1 fruit fly cellular context compared by ENCODE assay signal in the genomic region with DNA sequence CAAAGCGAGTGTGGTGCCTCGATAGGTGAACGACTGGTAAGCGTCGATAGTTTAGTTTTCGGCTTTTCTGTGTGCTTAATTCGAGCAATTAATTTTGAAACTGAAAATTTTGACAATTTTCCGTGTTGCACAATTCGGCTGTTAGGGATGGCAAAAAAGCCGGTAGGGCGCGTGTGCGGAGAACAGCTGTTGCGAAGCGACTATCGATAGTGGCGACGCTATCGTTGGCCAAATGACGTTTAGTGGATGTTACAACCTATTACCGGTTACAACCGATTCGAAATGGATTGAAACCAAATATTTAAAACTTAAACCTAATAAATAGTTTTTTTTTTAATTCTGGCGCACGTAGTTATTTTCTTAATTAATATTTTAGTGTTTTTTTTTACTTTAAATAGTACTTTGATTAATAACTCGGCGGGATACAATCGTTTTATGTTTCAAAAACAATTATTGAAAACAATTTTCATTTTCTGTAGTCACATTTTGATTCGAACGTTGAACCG.
TF ChIP-seq lines count a peak whose summit lies in the region.

TSS of gene mEFTs (minus strand) at position 161 of the 506 bp plus-strand sequence.
TSS of gene Dhc36C (plus strand) at position 456 of the 506 bp plus-strand sequence.

TF ChIP-seq in whole organism, embryonic, 481 proteins besides CTCF, POLR2A, EP300 and RAD21 (continued from another document):
- TF ChIP-seq CG14860 (GFP tag; IDR thresholded peaks at IDR 0.05; lab: Robert Waterston, UW; ENCODE audit: partially characterized antibody), result peak; percentile 72
- TF ChIP-seq CG7372 (GFP tag; IDR thresholded peaks at IDR 0.05; lab: Robert Waterston, UW), result no peak
- TF ChIP-seq amos (GFP tag; IDR thresholded peaks at IDR 0.05; lab: Robert Waterston, UW; ENCODE audit: partially characterized antibody), result peak; percentile 92
- no peak for TF ChIP-seq oc (tag; optimal IDR thresholded peaks at IDR 0.05; lab: Kevin White, UChicago)
- TF ChIP-seq dm (GFP tag; optimal IDR thresholded peaks at IDR 0.05; lab: Kevin White, UChicago), result peak; percentile 70
- TF ChIP-seq E2f1 (GFP tag; IDR thresholded peaks at IDR 0.05; lab: Robert Waterston, UW), result no peak
- no peak for TF ChIP-seq CG18764 (GFP tag; optimal IDR thresholded peaks at IDR 0.05; lab: Kevin White, UChicago)
- TF ChIP-seq nerfin-1 (tag; optimal IDR thresholded peaks at IDR 0.05; lab: Kevin White, UChicago), result peak; percentile 25
- 0 out of 2 replicates have a peak, but pooled peaks have one; percentile 11 for TF ChIP-seq CG9932 (GFP tag; IDR thresholded peaks at IDR 0.05; lab: Robert Waterston, UW)
- no peak for TF ChIP-seq run (tag; optimal IDR thresholded peaks at IDR 0.05; lab: Kevin White, UChicago)
- peak; percentile 90 for TF ChIP-seq CG6791 (GFP tag; IDR thresholded peaks at IDR 0.05; lab: Robert Waterston, UW; ENCODE audit: partially characterized antibody)
- TF ChIP-seq Xbp1 (GFP tag; optimal IDR thresholded peaks at IDR 0.05; lab: Kevin White, UChicago), result no peak
- TF ChIP-seq Nf-YA (GFP tag; IDR thresholded peaks at IDR 0.05; lab: Robert Waterston, UW), result no peak
- TF ChIP-seq hkb (optimal IDR thresholded peaks at IDR 0.05; lab: Kevin White, UChicago), result no peak
- peak; percentile 21; the same call in 1 of the 2 replicates for TF ChIP-seq hkb (GFP tag; IDR thresholded peaks at IDR 0.05; lab: Robert Waterston, UW)
- no peak for TF ChIP-seq repo (GFP tag; optimal IDR thresholded peaks at IDR 0.05; lab: Kevin White, UChicago)
- TF ChIP-seq CG18619 (GFP tag; optimal IDR thresholded peaks at IDR 0.05; lab: Kevin White, UChicago), result no peak
- TF ChIP-seq CG3407 (GFP tag; optimal IDR thresholded peaks at IDR 0.05; lab: Kevin White, UChicago), result no peak
- TF ChIP-seq CG8290 (GFP tag; optimal IDR thresholded peaks at IDR 0.05; lab: Kevin White, UChicago), result no peak
- TF ChIP-seq CG8290 (tag; optimal IDR thresholded peaks at IDR 0.05; lab: Kevin White, UChicago), result peak in 1 of 2 experiments; percentile 40
- no peak for TF ChIP-seq fd64A (GFP tag; optimal IDR thresholded peaks at IDR 0.05; lab: Kevin White, UChicago)
- no peak for TF ChIP-seq CG14014 (GFP tag; IDR thresholded peaks at IDR 0.05; lab: Robert Waterston, UW)
- TF ChIP-seq CG17361 (GFP tag; IDR thresholded peaks at IDR 0.05; lab: Robert Waterston, UW), result no peak
- TF ChIP-seq sisA (GFP tag; IDR thresholded peaks at IDR 0.05; lab: Robert Waterston, UW), result no peak
- TF ChIP-seq CG9437 (GFP tag; optimal IDR thresholded peaks at IDR 0.05; lab: Kevin White, UChicago), result peak; percentile 13
- no peak for TF ChIP-seq tin (GFP tag; optimal IDR thresholded peaks at IDR 0.05; lab: Kevin White, UChicago)
- TF ChIP-seq zen2 (GFP tag; IDR thresholded peaks at IDR 0.05; lab: Robert Waterston, UW; ENCODE audit: partially characterized antibody), result peak; percentile 82; the same call in 2 of the 3 replicates
- TF ChIP-seq CG16863 (GFP tag; optimal IDR thresholded peaks at IDR 0.05; lab: Kevin White, UChicago), result no peak
- no peak for TF ChIP-seq NC2β (GFP tag; optimal IDR thresholded peaks at IDR 0.05; lab: Kevin White, UChicago)
- TF ChIP-seq chif (GFP tag; optimal IDR thresholded peaks at IDR 0.05; lab: Kevin White, UChicago), result no peak
- TF ChIP-seq nmo (GFP tag; optimal IDR thresholded peaks at IDR 0.05; lab: Kevin White, UChicago), result peak; percentile 42
- peak; percentile 87 for TF ChIP-seq knrl (GFP tag; IDR thresholded peaks at IDR 0.05; lab: Robert Waterston, UW; ENCODE audit: partially characterized antibody)
- TF ChIP-seq sob (GFP tag; IDR thresholded peaks at IDR 0.05; lab: Robert Waterston, UW), result peak; percentile 27; the same call in 1 of the 2 replicates
- no peak for TF ChIP-seq CG17802 (tag; optimal IDR thresholded peaks at IDR 0.05; lab: Kevin White, UChicago)
- peak; percentile 28 for TF ChIP-seq CG11504 (tag; optimal IDR thresholded peaks at IDR 0.05; lab: Kevin White, UChicago)
- TF ChIP-seq Asciz (GFP tag; optimal IDR thresholded peaks at IDR 0.05; lab: Kevin White, UChicago), result no peak
- no peak for TF ChIP-seq Ptx1 (GFP tag; IDR thresholded peaks at IDR 0.05; lab: Robert Waterston, UW)
- no peak for TF ChIP-seq CG12942 (GFP tag; optimal IDR thresholded peaks at IDR 0.05; lab: Kevin White, UChicago)
- peak; percentile 60 for TF ChIP-seq hbn (GFP tag; IDR thresholded peaks at IDR 0.05; lab: Robert Waterston, UW; ENCODE audit: partially characterized antibody)
- no peak for TF ChIP-seq br (optimal IDR thresholded peaks at IDR 0.05; lab: Kevin White, UChicago)
- TF ChIP-seq HmgD (GFP tag; optimal IDR thresholded peaks at IDR 0.05; lab: Kevin White, UChicago), result peak; percentile 15
- peak; percentile 87 for TF ChIP-seq CG10267 (tag; optimal IDR thresholded peaks at IDR 0.05; lab: Kevin White, UChicago)
- peak; percentile 81 for TF ChIP-seq inv (GFP tag; IDR thresholded peaks at IDR 0.05; lab: Robert Waterston, UW; ENCODE audit: partially characterized antibody)
- no peak for TF ChIP-seq Hand (GFP tag; optimal IDR thresholded peaks at IDR 0.05; lab: Kevin White, UChicago)
- no peak for TF ChIP-seq Oaz (GFP tag; IDR thresholded peaks at IDR 0.05; lab: Robert Waterston, UW)
- no peak for TF ChIP-seq crol (GFP tag; IDR thresholded peaks at IDR 0.05; lab: Robert Waterston, UW)
- no peak for TF ChIP-seq CG6254 (GFP tag; optimal IDR thresholded peaks at IDR 0.05; lab: Kevin White, UChicago)
- TF ChIP-seq CG7928 (GFP tag; optimal IDR thresholded peaks at IDR 0.05; lab: Kevin White, UChicago), result no peak
- TF ChIP-seq MBD-R2 (GFP tag; IDR thresholded peaks at IDR 0.05; lab: Robert Waterston, UW), result peak; percentile 91
- TF ChIP-seq CG1603 (tag; optimal IDR thresholded peaks at IDR 0.05; lab: Kevin White, UChicago), result peak; percentile 60
- TF ChIP-seq NFAT (GFP tag; IDR thresholded peaks at IDR 0.05; lab: Robert Waterston, UW), result no peak
- TF ChIP-seq CG2712 (tag; optimal IDR thresholded peaks at IDR 0.05; lab: Kevin White, UChicago), result no peak
- no peak for TF ChIP-seq CkIIα-i1 (GFP tag; IDR thresholded peaks at IDR 0.05; lab: Robert Waterston, UW)
- peak; percentile 75 for TF ChIP-seq pita (GFP tag; optimal IDR thresholded peaks at IDR 0.05; lab: Kevin White, UChicago)
- no peak for TF ChIP-seq Deaf1 (tag; optimal IDR thresholded peaks at IDR 0.05; lab: Kevin White, UChicago)
- no peak for TF ChIP-seq Chrac-16 (GFP tag; optimal IDR thresholded peaks at IDR 0.05; lab: Kevin White, UChicago)
- no peak for TF ChIP-seq Lim3 (GFP tag; IDR thresholded peaks at IDR 0.05; lab: Robert Waterston, UW)
- peak; percentile 77 for TF ChIP-seq CG15479 (GFP tag; optimal IDR thresholded peaks at IDR 0.05; lab: Kevin White, UChicago)
- no peak for TF ChIP-seq Tbp (GFP tag; optimal IDR thresholded peaks at IDR 0.05; lab: Kevin White, UChicago)
- peak; percentile 51 for TF ChIP-seq trem (tag; optimal IDR thresholded peaks at IDR 0.05; lab: Kevin White, UChicago)
- no peak for TF ChIP-seq prd (optimal IDR thresholded peaks at IDR 0.05; lab: Kevin White, UChicago)
- no peak for TF ChIP-seq prd (GFP tag; IDR thresholded peaks at IDR 0.05; lab: Robert Waterston, UW)
- no peak for TF ChIP-seq cad (GFP tag; optimal IDR thresholded peaks at IDR 0.05; lab: Kevin White, UChicago)
- TF ChIP-seq ato (GFP tag; IDR thresholded peaks at IDR 0.05; lab: Robert Waterston, UW; ENCODE audit: partially characterized antibody), result peak; percentile 65
- TF ChIP-seq B-H2 (GFP tag; optimal IDR thresholded peaks at IDR 0.05; lab: Kevin White, UChicago), result no peak
- TF ChIP-seq Hmx (GFP tag; optimal IDR thresholded peaks at IDR 0.05; lab: Kevin White, UChicago), result no peak
- peak; percentile 86 for TF ChIP-seq E2f2 (GFP tag; IDR thresholded peaks at IDR 0.05; lab: Robert Waterston, UW)
- TF ChIP-seq phol (tag; optimal IDR thresholded peaks at IDR 0.05; lab: Kevin White, UChicago), result peak; percentile 56
- TF ChIP-seq ftz-f1 (GFP tag; optimal IDR thresholded peaks at IDR 0.05; lab: Kevin White, UChicago), result no peak
- no peak for TF ChIP-seq CG10274 (GFP tag; optimal IDR thresholded peaks at IDR 0.05; lab: Kevin White, UChicago)
- no peak for TF ChIP-seq CG34376 (GFP tag; optimal IDR thresholded peaks at IDR 0.05; lab: Kevin White, UChicago)
- TF ChIP-seq CG3065 (GFP tag; optimal IDR thresholded peaks at IDR 0.05; lab: Kevin White, UChicago), result no peak
- TF ChIP-seq CG6854 (GFP tag; optimal IDR thresholded peaks at IDR 0.05; lab: Kevin White, UChicago), result no peak
- no peak for TF ChIP-seq CG18262 (tag; optimal IDR thresholded peaks at IDR 0.05; lab: Kevin White, UChicago)
- TF ChIP-seq bab2 (GFP tag; optimal IDR thresholded peaks at IDR 0.05; lab: Kevin White, UChicago), result no peak
- TF ChIP-seq sna (GFP tag; IDR thresholded peaks at IDR 0.05; lab: Robert Waterston, UW; ENCODE audit: partially characterized antibody), result peak; percentile 75
- TF ChIP-seq sug (tag; optimal IDR thresholded peaks at IDR 0.05; lab: Kevin White, UChicago), result no peak
- TF ChIP-seq ranshi (GFP tag; IDR thresholded peaks at IDR 0.05; lab: Robert Waterston, UW), result no peak
- no peak for TF ChIP-seq CG12219 (GFP tag; optimal IDR thresholded peaks at IDR 0.05; lab: Kevin White, UChicago)
- TF ChIP-seq HLH54F (GFP tag; optimal IDR thresholded peaks at IDR 0.05; lab: Kevin White, UChicago), result no peak
- TF ChIP-seq Bgb (GFP tag; IDR thresholded peaks at IDR 0.05; lab: Robert Waterston, UW; ENCODE audit: partially characterized antibody), result peak; percentile 92
- TF ChIP-seq CG33557 (GFP tag; optimal IDR thresholded peaks at IDR 0.05; lab: Kevin White, UChicago), result no peak
- no peak for TF ChIP-seq dati (GFP tag; IDR thresholded peaks at IDR 0.05; lab: Robert Waterston, UW)
- no peak for TF ChIP-seq CG8924 (tag; optimal IDR thresholded peaks at IDR 0.05; lab: Kevin White, UChicago)
- peak; percentile 70 for TF ChIP-seq Max (GFP tag; optimal IDR thresholded peaks at IDR 0.05; lab: Kevin White, UChicago)
- peak; percentile 46 for TF ChIP-seq CG14710 (tag; optimal IDR thresholded peaks at IDR 0.05; lab: Kevin White, UChicago)
- no peak for TF ChIP-seq ken (GFP tag; IDR thresholded peaks at IDR 0.05; lab: Robert Waterston, UW)
- no peak for TF ChIP-seq CG2202 (tag; optimal IDR thresholded peaks at IDR 0.05; lab: Kevin White, UChicago)
- no peak for TF ChIP-seq dimm (GFP tag; IDR thresholded peaks at IDR 0.05; lab: Robert Waterston, UW)
- TF ChIP-seq Opbp (GFP tag; IDR thresholded peaks at IDR 0.05; lab: Robert Waterston, UW; ENCODE audit: partially characterized antibody), result peak; percentile 95
- TF ChIP-seq Hr39 (optimal IDR thresholded peaks at IDR 0.05; lab: Kevin White, UChicago), result no peak
- no peak for TF ChIP-seq CG18599 (GFP tag; optimal IDR thresholded peaks at IDR 0.05; lab: Kevin White, UChicago)
- no peak for TF ChIP-seq CG17612 (GFP tag; IDR thresholded peaks at IDR 0.05; lab: Robert Waterston, UW)
- TF ChIP-seq CG11085 (GFP tag; IDR thresholded peaks at IDR 0.05; lab: Robert Waterston, UW), result no peak
- no peak for TF ChIP-seq lmd (GFP tag; IDR thresholded peaks at IDR 0.05; lab: Robert Waterston, UW)
- TF ChIP-seq CG17829 (tag; optimal IDR thresholded peaks at IDR 0.05; lab: Kevin White, UChicago), result peak; percentile 8
- peak; percentile 58 for TF ChIP-seq Lhr (GFP tag; optimal IDR thresholded peaks at IDR 0.05; lab: Kevin White, UChicago)
- peak; percentile 40 for TF ChIP-seq Sin3A (optimal IDR thresholded peaks at IDR 0.05; lab: Kevin White, UChicago)
- no peak for TF ChIP-seq psq (GFP tag; optimal IDR thresholded peaks at IDR 0.05; lab: Kevin White, UChicago)
- TF ChIP-seq Oli (tag; optimal IDR thresholded peaks at IDR 0.05; lab: Kevin White, UChicago), result no peak
- no peak for TF ChIP-seq CG4282 (GFP tag; optimal IDR thresholded peaks at IDR 0.05; lab: Kevin White, UChicago)
- no peak for TF ChIP-seq dan (GFP tag; IDR thresholded peaks at IDR 0.05; lab: Robert Waterston, UW)
- no peak for TF ChIP-seq dmrt11E (tag; optimal IDR thresholded peaks at IDR 0.05; lab: Kevin White, UChicago)
- TF ChIP-seq cato (GFP tag; optimal IDR thresholded peaks at IDR 0.05; lab: Kevin White, UChicago; ENCODE audit: borderline replicate concordance), result no peak
- TF ChIP-seq crc (GFP tag; optimal IDR thresholded peaks at IDR 0.05; lab: Kevin White, UChicago), result no peak
- TF ChIP-seq pzg (GFP tag; optimal IDR thresholded peaks at IDR 0.05; lab: Kevin White, UChicago), result peak; percentile 81
- no peak for TF ChIP-seq aop (GFP tag; IDR thresholded peaks at IDR 0.05; lab: Robert Waterston, UW)
- peak; percentile 57; the same call in 1 of the 3 replicates for TF ChIP-seq mld (GFP tag; IDR thresholded peaks at IDR 0.05; lab: Robert Waterston, UW; ENCODE audit: partially characterized antibody)
- TF ChIP-seq NK7.1 (GFP tag; optimal IDR thresholded peaks at IDR 0.05; lab: Kevin White, UChicago), result no peak
- TF ChIP-seq Dll (GFP tag; IDR thresholded peaks at IDR 0.05; lab: Robert Waterston, UW; ENCODE audit: partially characterized antibody), result peak; percentile 87
- TF ChIP-seq caup (GFP tag; optimal IDR thresholded peaks at IDR 0.05; lab: Kevin White, UChicago; ENCODE audit: severe bottlenecking), result no peak
- peak; percentile 18 for TF ChIP-seq CG12659 (GFP tag; optimal IDR thresholded peaks at IDR 0.05; lab: Kevin White, UChicago)
- TF ChIP-seq CG12104 (GFP tag; optimal IDR thresholded peaks at IDR 0.05; lab: Kevin White, UChicago), result no peak
- TF ChIP-seq H2.0 (GFP tag; IDR thresholded peaks at IDR 0.05; lab: Robert Waterston, UW), result no peak
- TF ChIP-seq nerfin-2 (GFP tag; IDR thresholded peaks at IDR 0.05; lab: Robert Waterston, UW; ENCODE audit: partially characterized antibody), result peak; percentile 69
- TF ChIP-seq CG17359 (tag; optimal IDR thresholded peaks at IDR 0.05; lab: Kevin White, UChicago), result no peak
- TF ChIP-seq CG3281 (GFP tag; optimal IDR thresholded peaks at IDR 0.05; lab: Kevin White, UChicago), result no peak
- TF ChIP-seq CG15601 (tag; optimal IDR thresholded peaks at IDR 0.05; lab: Kevin White, UChicago), result peak; percentile 8
- TF ChIP-seq CG15269 (tag; optimal IDR thresholded peaks at IDR 0.05; lab: Kevin White, UChicago), result no peak
